Fruit fly (Drosophila melanogaster) whole organism, pupa: ENCODE results near the gene CG43725.
A peak's percentile ranks its signal among the peaks of the same experiment; 100 is the strongest.

Experiments used
- CG10348 ChIP-seq: fragments of 200-800 bp; sonication (Bioruptor generic); IDR thresholded peaks from 2 replicates; pipeline ENCODE4 v1.3.6; 2022; ENCODE audit warnings: missing biosample characterization, missing genetic modification characterization
- CG12605 ChIP-seq: fragments of 200-800 bp; sonication (Bioruptor generic); IDR thresholded peaks from 2 replicates; pipeline ENCODE4 v1.3.6; 2022; ENCODE audit warnings: missing biosample characterization, missing genetic modification characterization
- CG13204 ChIP-seq: fragments of 200-800 bp; sonication (Bioruptor generic); optimal IDR thresholded peaks from 2 replicates; lab custom pipeline; 2018; ENCODE audit warnings: missing biosample characterization, mild to moderate bottlenecking, missing genetic modification characterization, moderate library complexity
- CG14655 ChIP-seq: fragments of 200-800 bp; sonication (Bioruptor generic); optimal IDR thresholded peaks from 3 replicates; lab custom pipeline; 2017; ENCODE audit warnings: mild to moderate bottlenecking, missing biosample characterization, missing genetic modification reagents, missing genetic modification characterization
- CG15710 ChIP-seq: fragments of 200-800 bp; sonication (Bioruptor generic); optimal IDR thresholded peaks from 2 replicates; lab custom pipeline; 2018; ENCODE audit warnings: missing biosample characterization, mild to moderate bottlenecking, missing genetic modification characterization, moderate library complexity
- CG17806 ChIP-seq: fragments of 200-800 bp; sonication (Bioruptor generic); optimal IDR thresholded peaks from 2 replicates; lab custom pipeline; 2018; ENCODE audit warnings: missing biosample characterization, mild to moderate bottlenecking, missing genetic modification characterization, moderate library complexity
- CG32121 ChIP-seq: fragments of 200-800 bp; sonication (Bioruptor generic); IDR thresholded peaks from 2 replicates; pipeline ENCODE4 v1.3.6; 2022; ENCODE audit warnings: missing biosample characterization, missing genetic modification characterization
- CG34367 ChIP-seq: fragments of 200-800 bp; sonication (Bioruptor generic); optimal IDR thresholded peaks from 2 replicates; lab custom pipeline; 2018; ENCODE audit warnings: missing biosample characterization, mild to moderate bottlenecking, missing genetic modification characterization
- CG4496 ChIP-seq: fragments of 200-800 bp; sonication (Bioruptor generic); IDR thresholded peaks from 3 replicates; pipeline ENCODE4 v1.3.6; 2022; ENCODE audit warnings: missing biosample characterization, missing genetic modification characterization
- CG8159 ChIP-seq: fragments of 200-800 bp; sonication (Bioruptor generic); optimal IDR thresholded peaks from 3 replicates; lab custom pipeline; 2018; ENCODE audit warnings: missing biosample characterization, mild to moderate bottlenecking, missing genetic modification characterization, moderate library complexity
- CG8301 ChIP-seq: fragments of 200-800 bp; sonication (Bioruptor generic); optimal IDR thresholded peaks from 2 replicates; lab custom pipeline; 2018; ENCODE audit warnings: missing biosample characterization, mild to moderate bottlenecking, missing genetic modification characterization
- CG9948 ChIP-seq: fragments of 200-800 bp; sonication (Bioruptor generic); optimal IDR thresholded peaks from 2 replicates; lab custom pipeline; 2018; ENCODE audit warnings: missing biosample characterization, mild to moderate bottlenecking, missing genetic modification characterization, moderate library complexity
- D1 ChIP-seq: fragments of 200-800 bp; sonication (Bioruptor generic); optimal IDR thresholded peaks from 2 replicates; lab custom pipeline; 2018; ENCODE audit warnings: missing biosample characterization, mild to moderate bottlenecking, missing genetic modification characterization, moderate library complexity
- EcR ChIP-seq: fragments of 200-800 bp; sonication (Bioruptor generic); optimal IDR thresholded peaks from 3 replicates; lab custom pipeline; 2019; ENCODE audit warnings: missing biosample characterization, missing genetic modification characterization, mild to moderate bottlenecking, moderate library complexity, missing genetic modification reagents
- Ets98B ChIP-seq: fragments of 200-800 bp; sonication (Bioruptor generic); IDR thresholded peaks from 2 replicates; pipeline ENCODE4 v1.3.6; 2022; ENCODE audit warnings: missing biosample characterization, missing genetic modification characterization
- Pif1A ChIP-seq: fragments of 200-800 bp; sonication (Bioruptor generic); optimal IDR thresholded peaks from 3 replicates; lab custom pipeline; 2016; ENCODE audit warnings: missing biosample characterization, missing genetic modification characterization
- Pif1B ChIP-seq: fragments of 200-800 bp; sonication (Bioruptor generic); optimal IDR thresholded peaks from 3 replicates; lab custom pipeline; 2016; ENCODE audit warnings: missing biosample characterization, missing genetic modification characterization
- Snoo ChIP-seq: fragments of 200-800 bp; sonication (Bioruptor generic); optimal IDR thresholded peaks from 3 replicates; lab custom pipeline; 2017; ENCODE audit warnings: missing biosample characterization, mild to moderate bottlenecking, missing genetic modification characterization, inconsistent platforms
- fd96Ca ChIP-seq: fragments of 200-800 bp; sonication (Bioruptor generic); IDR thresholded peaks from 3 replicates; pipeline ENCODE4 v1.3.6; 2022; ENCODE audit warnings: missing biosample characterization, missing genetic modification characterization
- gl ChIP-seq: fragments of 200-800 bp; sonication (Bioruptor generic); optimal IDR thresholded peaks from 2 replicates; lab custom pipeline; 2018; ENCODE audit warnings: missing biosample characterization, mild to moderate bottlenecking, missing genetic modification characterization
- rn ChIP-seq: fragments of 200-800 bp; sonication (Bioruptor generic); IDR thresholded peaks from 2 replicates; pipeline ENCODE4 v1.3.6; 2022; ENCODE audit warnings: missing biosample characterization, missing genetic modification characterization

CG43725 gene

dm6 chr2L:11113714-11114113, 38.4 kb downstream of the CG43725 start, which contains the start of gene Gr32a:
Gr32a (plus strand) TSS chr2L:11114014.
- no peak for TF ChIP-seq CG9948 (tag; lab: Kevin White, UChicago)
- TF ChIP-seq CG15710 (tag; lab: Kevin White, UChicago) = no peak
- TF ChIP-seq Pif1A (GFP tag; lab: Kevin White, UChicago) = no peak
- no peak for TF ChIP-seq CG14655 (GFP tag; lab: Kevin White, UChicago)
- TF ChIP-seq rn (GFP tag; lab: Robert Waterston, UW) = no peak
- TF ChIP-seq CG17806 (tag; lab: Kevin White, UChicago) = no peak
- no peak for TF ChIP-seq Pif1B
- TF ChIP-seq fd96Ca (GFP tag; lab: Robert Waterston, UW) = no peak
- TF ChIP-seq Snoo (tag; lab: Kevin White, UChicago) = no peak
- TF ChIP-seq gl (tag; lab: Kevin White, UChicago) = no peak
- no peak for TF ChIP-seq CG10348 (GFP tag; lab: Robert Waterston, UW)
- no peak for TF ChIP-seq EcR (GFP tag; lab: Kevin White, UChicago)
- no peak for TF ChIP-seq CG8301 (tag; lab: Kevin White, UChicago)
- no peak for TF ChIP-seq CG34367

- TF ChIP-seq Pif1A (GFP tag; lab: Kevin White, UChicago) = no peak
- TF ChIP-seq Ets98B (GFP tag; lab: Robert Waterston, UW) = no peak
- no peak for TF ChIP-seq CG15710 (tag; lab: Kevin White, UChicago)
- TF ChIP-seq fd96Ca (GFP tag; lab: Robert Waterston, UW) = no peak
- no peak for TF ChIP-seq CG17806 (tag; lab: Kevin White, UChicago)
- no peak for TF ChIP-seq CG9948 (tag; lab: Kevin White, UChicago)
- TF ChIP-seq Pif1B = no peak
- TF ChIP-seq EcR (GFP tag; lab: Kevin White, UChicago) = no peak
- no peak for TF ChIP-seq CG8159 (tag; lab: Kevin White, UChicago)
- TF ChIP-seq CG10348 (GFP tag; lab: Robert Waterston, UW) = no peak
- no peak for TF ChIP-seq CG13204
- TF ChIP-seq Snoo (tag; lab: Kevin White, UChicago) = no peak
- no peak for TF ChIP-seq CG4496
- no peak for TF ChIP-seq D1
- TF ChIP-seq gl (tag; lab: Kevin White, UChicago) = no peak
- TF ChIP-seq rn (GFP tag; lab: Robert Waterston, UW) = no peak
- TF ChIP-seq CG32121 (GFP tag; lab: Robert Waterston, UW) = no peak
These were observed 44.7 kb downstream of the CG43725 start, which contains the start of gene CG6230 for dm6 chr2L:11119966-11120517. CG6230 (minus strand) TSS chr2L:11120319.

DNA sequence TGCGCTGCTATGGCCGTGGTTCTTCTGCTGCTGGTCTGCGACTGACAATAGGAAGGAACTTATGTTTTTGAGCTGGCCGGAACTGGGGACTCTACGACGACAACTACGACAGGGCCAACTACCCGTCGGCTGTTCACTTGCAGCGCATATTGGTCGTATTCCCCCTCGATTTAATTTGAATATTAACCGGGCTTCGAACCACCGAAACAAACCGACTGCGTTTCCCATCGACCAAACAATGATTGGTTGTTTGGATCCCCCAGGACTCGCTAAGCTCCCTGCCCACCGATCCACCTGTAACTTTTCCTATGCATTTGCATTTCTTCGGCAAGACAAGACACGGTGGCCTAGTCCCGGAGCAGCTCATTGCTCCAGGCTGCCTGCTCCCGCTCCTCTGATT, 46.3 kb downstream of the CG43725 start, which contains the start of gene Dnaaf4:
TSS of gene Dnaaf4 (minus strand) at position 101 of the 400 bp plus-strand sequence.
- no peak for TF ChIP-seq CG8159 (tag; lab: Kevin White, UChicago)
- TF ChIP-seq Pif1B = no peak
- no peak for TF ChIP-seq Pif1A (GFP tag; lab: Kevin White, UChicago)
- TF ChIP-seq CG4496 = no peak
- TF ChIP-seq CG12605 (GFP tag; lab: Robert Waterston, UW) = no peak
- TF ChIP-seq CG8301 (tag; lab: Kevin White, UChicago) = no peak
- TF ChIP-seq gl (tag; lab: Kevin White, UChicago) = no peak
- no peak for TF ChIP-seq CG14655 (GFP tag; lab: Kevin White, UChicago)
- TF ChIP-seq, all 21 proteins: peak for 0

DNA sequence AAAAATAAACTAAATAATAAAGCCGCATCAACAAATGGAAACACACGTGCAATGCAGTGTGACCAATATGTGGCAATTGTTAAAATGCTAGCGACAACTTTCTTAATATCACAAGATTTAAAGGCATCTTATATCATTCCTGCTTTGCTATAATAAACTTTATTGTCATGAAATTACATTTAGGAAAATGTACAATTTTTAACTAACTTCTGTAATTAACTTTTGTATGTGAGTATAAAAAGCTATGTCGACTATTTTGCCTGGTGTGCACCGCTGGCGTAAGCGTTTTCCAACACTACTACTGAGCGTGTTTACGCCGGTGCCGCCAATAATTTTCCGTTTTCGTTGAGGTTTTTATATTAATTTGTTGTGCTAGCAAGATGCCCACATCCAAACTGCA, 48.2 kb downstream of the CG43725 start, which contains the start of the genes Csl4 and Nup160:
TSS of gene Csl4 (minus strand) at position 69 of the 400 bp plus-strand sequence.
TSS of gene Nup160 (plus strand) at position 279 of the 400 bp plus-strand sequence.
- no peak for TF ChIP-seq Pif1B
- TF ChIP-seq CG14655 (GFP tag; lab: Kevin White, UChicago) = no peak
- peak; percentile 77 for TF ChIP-seq CG4496
- no peak for TF ChIP-seq CG10348 (GFP tag; lab: Robert Waterston, UW)
- TF ChIP-seq gl (tag; lab: Kevin White, UChicago) = no peak
- peak; percentile 44 for TF ChIP-seq CG34367
- peak; percentile 64; the same call in 1 of the 2 replicates for TF ChIP-seq Ets98B (GFP tag; lab: Robert Waterston, UW)
- TF ChIP-seq CG32121 (GFP tag; lab: Robert Waterston, UW) = peak; percentile 70
- peak; percentile 37 for TF ChIP-seq CG9948 (tag; lab: Kevin White, UChicago)
- TF ChIP-seq fd96Ca (GFP tag; lab: Robert Waterston, UW) = peak; percentile 72; the same call in 2 of the 3 replicates
- peak; percentile 62 for TF ChIP-seq CG15710 (tag; lab: Kevin White, UChicago)
- TF ChIP-seq Snoo (tag; lab: Kevin White, UChicago) = peak; percentile 69
- TF ChIP-seq rn (GFP tag; lab: Robert Waterston, UW) = 0 out of 2 replicates have a peak, but pooled peaks have one; percentile 12
